Fruit fly (Drosophila melanogaster) whole organism, embryonic: ENCODE measurements around the gene TBC1d7.

Source experiments
- Abd-B ChIP-seq: fragments of 200-800 bp; sonication (Bioruptor generic); optimal IDR thresholded peaks from 2 replicates; lab custom pipeline; 2018; ENCODE audit warnings: missing biosample characterization, mild to moderate bottlenecking, missing genetic modification characterization, moderate library complexity
- Ada2b ChIP-seq: fragments of 200-800 bp; sonication (Bioruptor generic); IDR thresholded peaks from 2 replicates; pipeline ENCODE4 v1.3.6; 2022; ENCODE audit warnings: missing biosample characterization, missing genetic modification characterization
- Atf3 ChIP-seq: fragments of 200-800 bp; sonication (Bioruptor generic); optimal IDR thresholded peaks from 3 replicates; lab custom pipeline; 2016; ENCODE audit warnings: missing biosample characterization, missing genetic modification characterization
- C15 ChIP-seq: fragments of 200-800 bp; sonication (Bioruptor generic); IDR thresholded peaks from 3 replicates; pipeline ENCODE4 v1.3.6; 2022; ENCODE audit warnings: missing biosample characterization, missing genetic modification characterization
- CG10654 ChIP-seq: fragments of 200-800 bp; sonication (Bioruptor generic); optimal IDR thresholded peaks from 2 replicates; lab custom pipeline; 2016; ENCODE audit warnings: missing biosample characterization, missing genetic modification characterization
- CG12769 ChIP-seq: fragments of 200-800 bp; sonication (Bioruptor generic); optimal IDR thresholded peaks from 2 replicates; lab custom pipeline; 2019; ENCODE audit warnings: missing biosample characterization, mild to moderate bottlenecking, missing genetic modification characterization, moderate library complexity
- CG13287 ChIP-seq: fragments of 200-800 bp; sonication (Bioruptor generic); IDR thresholded peaks from 2 replicates; pipeline ENCODE4 v1.3.6; 2022; ENCODE audit warnings: missing biosample characterization, missing genetic modification characterization; ENCODE audit not compliant: partially characterized antibody
- CG14050 ChIP-seq: fragments of 200-800 bp; sonication (Bioruptor generic); IDR thresholded peaks from 3 replicates; pipeline ENCODE4 v1.3.6; 2022; ENCODE audit warnings: missing biosample characterization, missing genetic modification characterization
- CG15011 ChIP-seq: fragments of 200-800 bp; sonication (Bioruptor generic); optimal IDR thresholded peaks from 3 replicates; lab custom pipeline; 2018; ENCODE audit warnings: missing biosample characterization, mild to moderate bottlenecking, missing genetic modification characterization
- CG1647 ChIP-seq: fragments of 200-800 bp; sonication (Bioruptor generic); optimal IDR thresholded peaks from 3 replicates; lab custom pipeline; 2016; ENCODE audit warnings: missing biosample characterization, missing genetic modification characterization
- CG2116 ChIP-seq: fragments of 200-800 bp; sonication (Bioruptor generic); optimal IDR thresholded peaks from 3 replicates; lab custom pipeline; 2018; ENCODE audit warnings: missing biosample characterization, mild to moderate bottlenecking, missing genetic modification characterization
- CG2199 ChIP-seq: fragments of 200-800 bp; sonication (Bioruptor generic); IDR thresholded peaks from 3 replicates; pipeline ENCODE4 v1.3.6; 2022; ENCODE audit warnings: missing biosample characterization, missing genetic modification characterization
- CG3065 ChIP-seq: fragments of 200-800 bp; sonication (Bioruptor generic); optimal IDR thresholded peaks from 2 replicates; lab custom pipeline; 2016; ENCODE audit warnings: missing biosample characterization, missing genetic modification characterization
- CG3163 ChIP-seq: fragments of 200-800 bp; sonication (Bioruptor generic); optimal IDR thresholded peaks from 3 replicates; lab custom pipeline; 2016; ENCODE audit warnings: missing biosample characterization, missing genetic modification characterization
- CG33213 ChIP-seq: fragments of 200-800 bp; sonication (Bioruptor generic); optimal IDR thresholded peaks from 3 replicates; lab custom pipeline; 2016; ENCODE audit warnings: missing biosample characterization, missing genetic modification characterization
- CG6254 ChIP-seq: fragments of 200-800 bp; sonication (Bioruptor generic); optimal IDR thresholded peaks from 3 replicates; lab custom pipeline; 2017; ENCODE audit warnings: mild to moderate bottlenecking, missing biosample characterization, missing genetic modification reagents, missing genetic modification characterization
- CG6791 ChIP-seq: fragments of 200-800 bp; sonication (Bioruptor generic); IDR thresholded peaks from 3 replicates; pipeline ENCODE4 v1.3.6; 2022; ENCODE audit warnings: missing biosample characterization, missing genetic modification characterization; ENCODE audit not compliant: partially characterized antibody
- CG7928 ChIP-seq: fragments of 200-800 bp; sonication (Bioruptor generic); optimal IDR thresholded peaks from 2 replicates; lab custom pipeline; 2017; ENCODE audit warnings: missing biosample characterization, mild to moderate bottlenecking, missing genetic modification characterization
- CG7987 ChIP-seq: fragments of 200-800 bp; sonication (Bioruptor generic); optimal IDR thresholded peaks from 2 replicates; lab custom pipeline; 2018; ENCODE audit warnings: missing biosample characterization, mild to moderate bottlenecking, missing genetic modification characterization, moderate library complexity
- CG8388 ChIP-seq: fragments of 200-800 bp; sonication (Bioruptor generic); optimal IDR thresholded peaks from 2 replicates; lab custom pipeline; 2019; ENCODE audit warnings: missing biosample characterization, mild to moderate bottlenecking, missing genetic modification characterization, moderate library complexity
- CG9876 ChIP-seq: fragments of 200-800 bp; sonication (Bioruptor generic); optimal IDR thresholded peaks from 2 replicates; lab custom pipeline; 2016; ENCODE audit warnings: missing biosample characterization, missing genetic modification characterization
- Dbx ChIP-seq: fragments of 200-800 bp; sonication (Bioruptor generic); IDR thresholded peaks from 3 replicates; pipeline ENCODE4 v1.3.6; 2022; ENCODE audit warnings: missing biosample characterization, missing genetic modification characterization
- Dfd ChIP-seq, 2 experiments: fragments of >200 bp; optimal IDR thresholded peaks; 2 replicates each; lab custom pipeline; 2017; ENCODE audit warnings: missing biosample characterization in 2 of 2, missing genetic modification characterization in 2 of 2
- Dip3 ChIP-seq: fragments of 200-800 bp; sonication (Bioruptor generic); optimal IDR thresholded peaks from 3 replicates; lab custom pipeline; 2016; ENCODE audit warnings: missing biosample characterization, missing genetic modification characterization
- Dp ChIP-seq: fragments of 200-800 bp; sonication (Bioruptor generic); optimal IDR thresholded peaks from 2 replicates; lab custom pipeline; 2018; ENCODE audit warnings: missing biosample characterization, mild to moderate bottlenecking, missing genetic modification characterization, moderate library complexity
- ERR ChIP-seq: fragments of 200-800 bp; sonication (Bioruptor generic); optimal IDR thresholded peaks from 2 replicates; lab custom pipeline; 2016; ENCODE audit warnings: missing biosample characterization, missing genetic modification characterization
- Gsc ChIP-seq: fragments of 200-800 bp; sonication (Bioruptor generic); IDR thresholded peaks from 2 replicates; pipeline ENCODE4 v1.3.6; 2022; ENCODE audit warnings: missing biosample characterization, missing genetic modification characterization
- HmgZ ChIP-seq: fragments of 200-800 bp; sonication (Bioruptor generic); optimal IDR thresholded peaks from 2 replicates; lab custom pipeline; 2018; ENCODE audit warnings: missing biosample characterization, mild to moderate bottlenecking, missing genetic modification characterization
- Neu2 ChIP-seq: fragments of 200-800 bp; sonication (Bioruptor generic); optimal IDR thresholded peaks from 3 replicates; lab custom pipeline; 2016; ENCODE audit warnings: missing biosample characterization, missing genetic modification characterization, borderline replicate concordance
- Ptx1 ChIP-seq: fragments of 200-800 bp; sonication (Bioruptor generic); IDR thresholded peaks from 2 replicates; pipeline ENCODE4 v1.3.6; 2022; ENCODE audit warnings: missing biosample characterization, missing genetic modification characterization
- Ssrp ChIP-seq: fragments of 200-800 bp; sonication (Bioruptor generic); optimal IDR thresholded peaks from 2 replicates; lab custom pipeline; 2018; ENCODE audit warnings: missing biosample characterization, mild to moderate bottlenecking, missing genetic modification characterization, moderate library complexity
- amos ChIP-seq: fragments of 200-800 bp; sonication (Bioruptor generic); IDR thresholded peaks from 2 replicates; pipeline ENCODE4 v1.3.6; 2022; ENCODE audit warnings: missing biosample characterization, missing genetic modification characterization; ENCODE audit not compliant: partially characterized antibody
- aop ChIP-seq: fragments of 200-800 bp; sonication (Bioruptor generic); IDR thresholded peaks from 2 replicates; pipeline ENCODE4 v1.3.6; 2022; ENCODE audit warnings: missing biosample characterization, missing genetic modification characterization
- chif ChIP-seq, 2 experiments: fragments of 200-800 bp; sonication (Bioruptor generic); optimal IDR thresholded peaks; 3 replicates each; lab custom pipeline; 2016; ENCODE audit warnings: missing biosample characterization in 2 of 2, missing genetic modification characterization in 2 of 2
- crc ChIP-seq: fragments of 200-800 bp; sonication (Bioruptor generic); optimal IDR thresholded peaks from 2 replicates; lab custom pipeline; 2016; ENCODE audit warnings: missing biosample characterization, missing genetic modification characterization
- disco-r ChIP-seq: fragments of 200-800 bp; sonication (Bioruptor generic); optimal IDR thresholded peaks from 2 replicates; lab custom pipeline; 2016; ENCODE audit warnings: missing biosample characterization, missing genetic modification characterization
- ewg ChIP-seq: fragments of 200-800 bp; sonication (Bioruptor generic); optimal IDR thresholded peaks from 3 replicates; lab custom pipeline; 2017; ENCODE audit warnings: mild to moderate bottlenecking, missing biosample characterization, missing genetic modification reagents, missing genetic modification characterization
- fd3F ChIP-seq: fragments of 200-800 bp; sonication (Bioruptor generic); optimal IDR thresholded peaks from 2 replicates; lab custom pipeline; 2018; ENCODE audit warnings: missing biosample characterization, mild to moderate bottlenecking, missing genetic modification characterization, moderate library complexity
- grn ChIP-seq: fragments of 200-800 bp; sonication (Bioruptor generic); optimal IDR thresholded peaks from 3 replicates; lab custom pipeline; 2017; ENCODE audit warnings: missing biosample characterization, missing genetic modification characterization
- jing ChIP-seq: fragments of 200-800 bp; sonication (Bioruptor generic); optimal IDR thresholded peaks from 2 replicates; lab custom pipeline; 2018; ENCODE audit warnings: missing biosample characterization, mild to moderate bottlenecking, missing genetic modification characterization
- lbe ChIP-seq: fragments of 200-800 bp; sonication (Bioruptor generic); optimal IDR thresholded peaks from 2 replicates; lab custom pipeline; 2016; ENCODE audit warnings: missing biosample characterization, mild to moderate bottlenecking, missing genetic modification characterization
- nmo ChIP-seq: fragments of 200-800 bp; sonication (Bioruptor generic); optimal IDR thresholded peaks from 2 replicates; lab custom pipeline; 2018; ENCODE audit warnings: missing biosample characterization, mild to moderate bottlenecking, missing genetic modification characterization, moderate library complexity
- oc ChIP-seq: fragments of 200-800 bp; sonication (Bioruptor generic); optimal IDR thresholded peaks from 2 replicates; lab custom pipeline; 2018; ENCODE audit warnings: missing biosample characterization, mild to moderate bottlenecking, missing genetic modification characterization, moderate library complexity
- pfk ChIP-seq: fragments of 200-800 bp; sonication (Bioruptor generic); optimal IDR thresholded peaks from 2 replicates; lab custom pipeline; 2018; ENCODE audit warnings: missing biosample characterization, mild to moderate bottlenecking, missing genetic modification characterization, moderate library complexity
- pita ChIP-seq: fragments of 200-800 bp; sonication (Bioruptor generic); optimal IDR thresholded peaks from 2 replicates; lab custom pipeline; 2017; ENCODE audit warnings: missing biosample characterization, mild to moderate bottlenecking, missing genetic modification characterization
- sc ChIP-seq, 3 experiments: fragments of >200 bp in 2 of 3; fragments of 200-800 bp in 1 of 3; sonication (Bioruptor generic) in 1 of 3; optimal IDR thresholded peaks; 2 replicates in 2 of 3; 3 replicates in 1 of 3; lab custom pipeline; 2017; ENCODE audit warnings: mild to moderate bottlenecking in 1 of 3, missing biosample characterization in 1 of 3, missing genetic modification characterization in 1 of 3, missing genetic modification reagents in 1 of 3
- sr ChIP-seq: fragments of 200-800 bp; sonication (Bioruptor generic); IDR thresholded peaks from 3 replicates; pipeline ENCODE4 v1.3.6; 2022; ENCODE audit warnings: missing biosample characterization, missing genetic modification characterization
- usp ChIP-seq: fragments of >200 bp; optimal IDR thresholded peaks from 2 replicates; lab custom pipeline; 2017; ENCODE audit warnings: missing biosample characterization, missing genetic modification characterization
- wdn ChIP-seq: fragments of 200-800 bp; sonication (Bioruptor generic); IDR thresholded peaks from 2 replicates; pipeline ENCODE4 v1.3.6; 2022; ENCODE audit warnings: missing biosample characterization, missing genetic modification characterization

Gene TBC1d7

DNA sequence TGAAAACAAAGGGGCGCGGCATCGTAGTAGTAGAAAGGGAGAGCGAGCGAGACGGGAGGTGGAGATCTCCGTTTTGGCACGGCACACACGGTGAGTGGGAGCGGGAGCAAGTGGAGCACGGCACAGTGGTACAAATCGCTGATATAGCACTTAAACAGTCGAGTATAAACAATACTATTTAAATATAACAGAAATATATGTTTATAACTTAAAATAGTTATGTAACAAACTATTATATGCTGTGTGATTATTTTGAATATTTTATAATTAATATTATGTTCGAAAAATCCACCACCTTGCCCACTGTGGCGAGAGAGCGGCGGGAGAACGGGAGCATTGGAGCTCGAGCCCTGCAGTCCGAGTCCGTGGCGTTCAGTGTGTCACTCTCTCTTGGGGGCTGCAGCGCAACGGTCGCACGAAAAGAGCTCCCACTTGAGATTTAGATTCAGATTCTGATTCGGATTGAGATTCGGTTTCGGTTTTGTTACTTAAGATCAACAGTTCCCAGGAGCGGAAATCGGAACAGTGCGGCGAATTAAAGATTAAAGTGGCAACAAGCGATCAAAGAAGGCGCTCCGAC, 20.4 kb upstream of the TBC1d7 start, which contains the start of gene Kal1 (continued):
- TF ChIP-seq CG7928 (GFP tag; lab: Kevin White, UChicago) (peak; percentile 18), amos (GFP tag; lab: Robert Waterston, UW) (no peak), HmgZ (tag; lab: Kevin White, UChicago) (peak; percentile 81), CG8388 (GFP tag; lab: Kevin White, UChicago) (peak; percentile 95), CG1647 (GFP tag; lab: Kevin White, UChicago) (no peak), nmo (peak; percentile 96), fd3F (GFP tag; lab: Kevin White, UChicago) (peak; percentile 80), lbe (GFP tag; lab: Kevin White, UChicago) (peak; percentile 96), CG3163 (GFP tag; lab: Kevin White, UChicago) (no peak), Neu2 (GFP tag; lab: Kevin White, UChicago) (no peak), sr (GFP tag; lab: Robert Waterston, UW) (peak; percentile 44; the same call in 1 of the 3 replicates), CG2199 (GFP tag; lab: Robert Waterston, UW) (peak; percentile 85; the same call in 2 of the 3 replicates), CG15011 (GFP tag; lab: Kevin White, UChicago) (peak; percentile 82), CG13287 (peak; percentile 23; the same call in 1 of the 2 replicates), aop (GFP tag; lab: Robert Waterston, UW) (0 out of 2 replicates have a peak, but pooled peaks have one; percentile 28), Dbx (GFP tag; lab: Robert Waterston, UW) (peak; percentile 71), Ada2b (peak; percentile 90), CG3065 (GFP tag; lab: Kevin White, UChicago) (peak; percentile 71), Gsc (GFP tag; lab: Robert Waterston, UW) (peak; percentile 69), pfk (GFP tag; lab: Kevin White, UChicago) (no peak), Atf3 (no peak), crc (no peak), C15 (GFP tag; lab: Robert Waterston, UW) (peak; percentile 68; the same call in 1 of the 3 replicates), usp (GFP tag; lab: Kevin White, UChicago) (no peak), grn (GFP tag; lab: Kevin White, UChicago) (peak; percentile 11), wdn (GFP tag; lab: Robert Waterston, UW) (peak; percentile 64; the same call in 1 of the 2 replicates), CG6254 (GFP tag; lab: Kevin White, UChicago) (peak; percentile 95), disco-r (GFP tag; lab: Kevin White, UChicago) (no peak), CG33213 (GFP tag; lab: Kevin White, UChicago) (peak; percentile 2), CG6791 (no peak), ERR (GFP tag; lab: Kevin White, UChicago) (no peak), CG10654 (GFP tag; lab: Kevin White, UChicago) (peak; percentile 83), pita (GFP tag; lab: Kevin White, UChicago) (no peak), Dp (GFP tag; lab: Kevin White, UChicago) (no peak), chif (GFP tag; optimal IDR thresholded peaks at IDR 0.05; lab: Kevin White, UChicago) (peak; percentile 6 to 9), jing (peak; percentile 82), ewg (peak; percentile 91), CG7987 (GFP tag; lab: Kevin White, UChicago) (peak; percentile 50), CG9876 (GFP tag; lab: Kevin White, UChicago) (no peak), Ssrp (tag; lab: Kevin White, UChicago) (peak; percentile 92), oc (peak; percentile 96), Abd-B (GFP tag; lab: Kevin White, UChicago) (peak; percentile 84), CG14050 (peak; percentile 91), CG12769 (peak; percentile 88), sc (optimal IDR thresholded peaks at IDR 0.05; lab: Kevin White, UChicago) (no peak), sc (GFP tag; optimal IDR thresholded peaks at IDR 0.05; lab: Kevin White, UChicago) (peak; percentile 93), Dip3 (GFP tag; lab: Kevin White, UChicago) (no peak), Dfd (GFP tag; optimal IDR thresholded peaks at IDR 0.05; lab: Kevin White, UChicago) (no peak), CG2116 (peak; percentile 65), Ptx1 (GFP tag; lab: Robert Waterston, UW) (peak; percentile 93)
